Worm (Caenorhabditis elegans): Measurements from ENCODE around the gene R07E3.6.
A peak's percentile ranks its signal among the peaks of the same experiment; 100 is the strongest.

R07E3.6 gene

DNA sequence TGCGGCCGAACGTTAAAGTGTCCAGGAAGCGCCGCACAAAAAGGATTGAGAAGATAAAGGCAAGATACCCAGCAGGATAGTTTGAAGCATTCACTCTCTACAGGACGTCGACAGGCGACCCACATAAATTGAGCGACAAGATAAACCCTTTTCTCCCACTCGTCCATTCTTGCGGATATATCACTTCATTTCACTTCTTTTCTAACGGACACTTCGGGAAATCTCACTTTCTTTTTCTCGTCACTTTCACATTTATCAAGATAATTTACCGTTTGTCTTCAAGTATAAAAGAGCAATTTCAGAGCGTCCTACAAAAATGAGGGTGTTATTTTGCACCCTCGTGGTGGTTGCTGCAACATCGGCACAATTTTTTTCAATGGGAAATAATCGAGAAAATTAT is at the start of gene R07E3.6:
Gene R07E3.6, plus strand, starts transcription at position 158 of the 400 bp plus-strand sequence.
- TF ChIP-seq lin-32 (GFP tag; optimal IDR thresholded peaks at IDR 0.05) (no peak), nhr-76 (tag; optimal IDR thresholded peaks at IDR 0.05) (no peak), mls-2 (tag; optimal IDR thresholded peaks at IDR 0.05) (no peak), lsy-2 (tag; optimal IDR thresholded peaks at IDR 0.05) (no peak), ztf-11 (tag; optimal IDR thresholded peaks at IDR 0.05) (no peak), nhr-12 (tag; optimal IDR thresholded peaks at IDR 0.05) (no peak), bed-3 (GFP tag; optimal IDR thresholded peaks at IDR 0.05) (no peak), nhr-28 (tag; optimal IDR thresholded peaks at IDR 0.05) (no peak), pha-4 (tag; optimal IDR thresholded peaks at IDR 0.05) (no peak), zip-8 (tag; optimal IDR thresholded peaks at IDR 0.05) (no peak), hlh-1 (tag; optimal IDR thresholded peaks at IDR 0.05) (no peak), blmp-1 (tag; optimal IDR thresholded peaks at IDR 0.05) (peak; percentile 88), mep-1 (tag; optimal IDR thresholded peaks at IDR 0.05) (no peak), tbx-8 (GFP tag; optimal IDR thresholded peaks at IDR 0.05) (no peak), ces-1 (GFP tag; optimal IDR thresholded peaks at IDR 0.05) (no peak), drap-1 (GFP tag; optimal IDR thresholded peaks at IDR 0.05) (no peak), ceh-39 (tag; optimal IDR thresholded peaks at IDR 0.05) (no peak), elt-1 (tag; optimal IDR thresholded peaks at IDR 0.05; ENCODE audit: borderline replicate concordance, insufficient read depth) (peak; percentile 27), nhr-2 (tag; optimal IDR thresholded peaks at IDR 0.05) (no peak), unc-62 (GFP tag; optimal IDR thresholded peaks at IDR 0.05) (peak; percentile 54), mab-5 (tag; optimal IDR thresholded peaks at IDR 0.05) (no peak)

- TF ChIP-seq elt-3 (tag; optimal IDR thresholded peaks at IDR 0.05) (no peak), elt-1 (tag; optimal IDR thresholded peaks at IDR 0.05; ENCODE audit: borderline replicate concordance, insufficient read depth) (no peak), mab-5 (tag; optimal IDR thresholded peaks at IDR 0.05) (no peak), ces-1 (GFP tag; optimal IDR thresholded peaks at IDR 0.05) (no peak), ceh-43 (GFP tag; optimal IDR thresholded peaks at IDR 0.05) (no peak), nhr-76 (tag; optimal IDR thresholded peaks at IDR 0.05) (no peak), ceh-39 (tag; optimal IDR thresholded peaks at IDR 0.05) (no peak), sptf-1 (tag; optimal IDR thresholded peaks at IDR 0.05) (no peak), nhr-2 (tag; optimal IDR thresholded peaks at IDR 0.05) (no peak), mep-1 (tag; optimal IDR thresholded peaks at IDR 0.05) (no peak), lin-13 (tag; optimal IDR thresholded peaks at IDR 0.05) (no peak), hlh-1 (tag; optimal IDR thresholded peaks at IDR 0.05) (no peak), nhr-12 (tag; optimal IDR thresholded peaks at IDR 0.05) (no peak), tbx-8 (GFP tag; optimal IDR thresholded peaks at IDR 0.05) (no peak), unc-120 (tag; optimal IDR thresholded peaks at IDR 0.05; ENCODE audit: poor library complexity, severe bottlenecking) (no peak), zip-8 (tag; optimal IDR thresholded peaks at IDR 0.05) (no peak)
These were observed 44.1 kb upstream of the R07E3.6 start, which contains the start of gene F41E7.2 for ce11 chrX:10273392-10273791. TSS of gene F41E7.2 (plus strand) at chrX:10273692.

DNA sequence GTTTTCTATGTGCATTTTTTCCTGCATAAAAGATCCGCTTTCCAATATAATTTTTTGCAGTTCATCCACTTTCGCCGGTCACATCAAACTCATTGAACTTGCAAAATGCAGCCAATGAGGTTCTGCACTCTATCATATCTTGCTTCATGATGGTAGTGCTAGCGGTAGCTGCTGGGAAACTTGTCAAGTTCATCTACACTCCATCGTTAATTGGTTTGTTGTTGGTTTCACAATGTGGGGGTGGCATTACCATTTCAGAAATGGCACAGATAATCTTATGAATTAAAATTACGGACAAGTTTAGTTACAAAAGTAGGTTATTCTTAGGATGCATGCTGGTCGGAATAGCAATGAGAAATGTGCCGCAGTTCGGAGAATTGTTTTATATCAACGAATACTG is 43.1 kb upstream of the R07E3.6 start:
- TF ChIP-seq drap-1 (GFP tag; optimal IDR thresholded peaks at IDR 0.05) (no peak), lin-32 (GFP tag; optimal IDR thresholded peaks at IDR 0.05) (no peak), M03D4.4 (tag; optimal IDR thresholded peaks at IDR 0.05) (no peak), nhr-2 (tag; optimal IDR thresholded peaks at IDR 0.05) (no peak), lin-13 (tag; optimal IDR thresholded peaks at IDR 0.05) (no peak), ces-1 (GFP tag; optimal IDR thresholded peaks at IDR 0.05) (no peak), elt-1 (tag; optimal IDR thresholded peaks at IDR 0.05; ENCODE audit: borderline replicate concordance, insufficient read depth) (no peak), ceh-83 (GFP tag; optimal IDR thresholded peaks at IDR 0.05) (no peak), lsy-2 (tag; optimal IDR thresholded peaks at IDR 0.05) (no peak), nhr-12 (tag; optimal IDR thresholded peaks at IDR 0.05) (no peak), unc-62 (GFP tag; optimal IDR thresholded peaks at IDR 0.05) (no peak), mab-5 (tag; optimal IDR thresholded peaks at IDR 0.05) (no peak), pha-4 (tag; optimal IDR thresholded peaks at IDR 0.05) (no peak), flh-1 (GFP tag; optimal IDR thresholded peaks at IDR 0.05) (no peak), unc-39 (tag; optimal IDR thresholded peaks at IDR 0.05) (no peak), sptf-1 (tag; optimal IDR thresholded peaks at IDR 0.05) (no peak), bed-3 (GFP tag; optimal IDR thresholded peaks at IDR 0.05) (no peak), ham-2 (GFP tag; optimal IDR thresholded peaks at IDR 0.05) (no peak), nhr-237 (tag; optimal IDR thresholded peaks at IDR 0.05) (no peak)

ce11 chrX:10277118-10277517 is 40.4 kb upstream of the R07E3.6 start:
- TF ChIP-seq unc-62 (GFP tag; optimal IDR thresholded peaks at IDR 0.05) (no peak), elt-1 (tag; optimal IDR thresholded peaks at IDR 0.05; ENCODE audit: borderline replicate concordance, insufficient read depth) (no peak), M03D4.4 (tag; optimal IDR thresholded peaks at IDR 0.05) (no peak), flh-1 (GFP tag; optimal IDR thresholded peaks at IDR 0.05) (no peak), bed-3 (GFP tag; optimal IDR thresholded peaks at IDR 0.05) (no peak), nhr-2 (tag; optimal IDR thresholded peaks at IDR 0.05) (no peak), elt-3 (tag; optimal IDR thresholded peaks at IDR 0.05) (no peak), drap-1 (GFP tag; optimal IDR thresholded peaks at IDR 0.05) (no peak), ceh-39 (tag; optimal IDR thresholded peaks at IDR 0.05) (no peak), ztf-11 (tag; optimal IDR thresholded peaks at IDR 0.05) (no peak), nhr-28 (tag; optimal IDR thresholded peaks at IDR 0.05) (no peak), ces-1 (GFP tag; optimal IDR thresholded peaks at IDR 0.05) (no peak), unc-39 (tag; optimal IDR thresholded peaks at IDR 0.05) (no peak), hlh-1 (tag; optimal IDR thresholded peaks at IDR 0.05) (no peak), zip-8 (tag; optimal IDR thresholded peaks at IDR 0.05) (no peak)

Measured in whole organism, mixed stage, embryonic.